Fruit fly (Drosophila melanogaster) whole organism, wandering third instar larva: ENCODE data around the gene firl.

ENCODE experiments used
- Dfd ChIP-seq: fragments of >200 bp; optimal IDR thresholded peaks from 2 replicates; lab custom pipeline; 2017; ENCODE audit warnings: missing biosample characterization, missing genetic modification characterization
- Hnf4 ChIP-seq: fragments of 200-800 bp; sonication (Bioruptor generic); optimal IDR thresholded peaks from 2 replicates; lab custom pipeline; 2016; ENCODE audit warnings: missing biosample characterization, mild to moderate bottlenecking, missing genetic modification characterization
- Sp1 ChIP-seq: fragments of 200-800 bp; sonication (Bioruptor generic); optimal IDR thresholded peaks from 3 replicates; lab custom pipeline; 2019; ENCODE audit warnings: missing biosample characterization, mild to moderate bottlenecking, missing genetic modification characterization, moderate library complexity
- h ChIP-seq: fragments of 200-800 bp; sonication (Bioruptor generic); optimal IDR thresholded peaks from 3 replicates; lab custom pipeline; 2016; ENCODE audit warnings: missing biosample characterization, mild to moderate bottlenecking, missing genetic modification characterization
- lola ChIP-seq: fragments of >200 bp; optimal IDR thresholded peaks from 2 replicates; lab custom pipeline; 2017; ENCODE audit warnings: missing biosample characterization, missing genetic modification characterization
- pan ChIP-seq: fragments of >200 bp; optimal IDR thresholded peaks from 2 replicates; lab custom pipeline; 2017
- psq ChIP-seq: fragments of 200-800 bp; sonication (Bioruptor generic); optimal IDR thresholded peaks from 3 replicates; lab custom pipeline; 2017; ENCODE audit warnings: missing biosample characterization, mild to moderate bottlenecking, missing genetic modification characterization, moderate library complexity

DNA sequence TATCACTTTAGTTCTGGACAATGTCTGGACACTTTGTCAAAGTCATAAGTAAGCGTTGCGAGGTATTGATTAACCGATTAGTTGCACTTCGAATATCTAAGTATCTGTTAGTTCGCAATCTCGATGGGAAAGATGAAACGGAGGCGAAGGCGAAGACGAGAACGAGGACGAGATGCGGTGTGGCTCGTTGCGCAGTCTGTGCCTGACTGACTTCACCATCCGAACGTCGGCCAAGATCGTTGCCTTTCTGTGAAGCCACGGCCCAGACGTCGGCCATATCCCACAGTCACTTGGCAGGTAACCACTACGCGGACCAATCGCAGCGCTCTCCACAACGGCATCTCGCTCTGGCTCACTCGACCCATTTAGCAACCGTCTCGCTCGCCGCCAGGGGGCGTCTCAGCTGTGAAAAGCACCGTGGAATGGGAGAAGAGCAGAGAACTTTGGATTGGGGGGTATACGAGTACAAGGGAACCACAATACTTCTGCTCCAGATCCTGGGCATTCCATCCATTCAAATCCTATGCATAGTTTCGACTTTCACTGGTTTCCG, 19.1 kb upstream of the firl start, which contains the start of gene prd:
- TF ChIP-seq psq (no peak), Sp1 (GFP tag; lab: Kevin White, UChicago) (no peak), Hnf4 (GFP tag; lab: Kevin White, UChicago) (no peak), Dfd (GFP tag; lab: Kevin White, UChicago) (no peak), h (GFP tag; lab: Kevin White, UChicago) (no peak), pan (no peak), lola (GFP tag; lab: Kevin White, UChicago) (no peak)
